Worm (Caenorhabditis elegans): ENCODE results near the gene pmp-3.

The pmp-3 gene

ce11 chrV:14696604-14697307 is 50.2 kb downstream of the pmp-3 start, which contains the start of gene unc-112:
TSS of gene unc-112 (minus strand) at chrV:14696654.
- TF ChIP-seq ceh-31 (tag; optimal IDR thresholded peaks at IDR 0.05) (peak; percentile 91), K09A11.1 (tag; optimal IDR thresholded peaks at IDR 0.05; ENCODE audit: insufficient read depth) (peak; percentile 27), sox-4 (tag; optimal IDR thresholded peaks at IDR 0.05) (no peak), mec-3 (tag; optimal IDR thresholded peaks at IDR 0.05; ENCODE audit: borderline replicate concordance) (no peak), hlh-6 (tag; optimal IDR thresholded peaks at IDR 0.05) (no peak), tbx-2 (tag; optimal IDR thresholded peaks at IDR 0.05) (peak; percentile 93), pax-1 (tag; optimal IDR thresholded peaks at IDR 0.05) (peak; percentile 22), unc-86 (tag; optimal IDR thresholded peaks at IDR 0.05) (peak; percentile 9), ceh-14 (tag; optimal IDR thresholded peaks at IDR 0.05) (peak; percentile 51), ets-4 (tag; optimal IDR thresholded peaks at IDR 0.05) (peak; percentile 53), ceh-6 (GFP tag; optimal IDR thresholded peaks at IDR 0.05) (peak; percentile 20), sdc-2 (tag; optimal IDR thresholded peaks at IDR 0.05) (peak; percentile 67), dmd-4 (tag; optimal IDR thresholded peaks at IDR 0.05; ENCODE audit: borderline replicate concordance) (peak; percentile 32), che-1 (tag; optimal IDR thresholded peaks at IDR 0.05) (peak; percentile 32), F13H6.1 (tag; optimal IDR thresholded peaks at IDR 0.05) (peak; percentile 79), gmeb-2 (tag; optimal IDR thresholded peaks at IDR 0.05) (no peak), ceh-48 (tag; optimal IDR thresholded peaks at IDR 0.05) (peak; percentile 3), pat-9 (tag; optimal IDR thresholded peaks at IDR 0.05) (peak; percentile 66), sox-2 (GFP tag; IDR thresholded peaks at IDR 0.05) (no peak), ceh-18 (tag; optimal IDR thresholded peaks at IDR 0.05) (peak; percentile 95), hlh-8 (tag; optimal IDR thresholded peaks at IDR 0.05) (peak; percentile 29), unc-55 (GFP tag; optimal IDR thresholded peaks at IDR 0.05) (peak; percentile 96), C38D4.7 (GFP tag; optimal IDR thresholded peaks at IDR 0.05) (peak; percentile 6), pqm-1 (tag; optimal IDR thresholded peaks at IDR 0.05) (no peak), lin-11 (tag; optimal IDR thresholded peaks at IDR 0.05) (no peak), ceh-34 (tag; optimal IDR thresholded peaks at IDR 0.05) (peak; percentile 93), ceh-30 (tag; optimal IDR thresholded peaks at IDR 0.05) (peak; percentile 81), ceh-19 (GFP tag; optimal IDR thresholded peaks at IDR 0.05) (peak; percentile 67), syd-9 (tag; optimal IDR thresholded peaks at IDR 0.05) (peak; percentile 80), fax-1 (tag; optimal IDR thresholded peaks at IDR 0.05) (peak; percentile 30), ceh-9 (tag; optimal IDR thresholded peaks at IDR 0.05) (no peak), hlh-30 (tag; optimal IDR thresholded peaks at IDR 0.05; ENCODE audit: insufficient read depth) (peak; percentile 61), ceh-2 (tag; optimal IDR thresholded peaks at IDR 0.05) (peak; percentile 68), ref-2 (tag; optimal IDR thresholded peaks at IDR 0.05) (peak; percentile 89), ztf-16 (tag; optimal IDR thresholded peaks at IDR 0.05) (peak; percentile 17), hlh-15 (tag; optimal IDR thresholded peaks at IDR 0.05) (no peak), unc-42 (tag; optimal IDR thresholded peaks at IDR 0.05) (peak; percentile 58), ama-1 (optimal IDR thresholded peaks at IDR 0.05) (no peak), eyg-1 (tag; optimal IDR thresholded peaks at IDR 0.05) (peak; percentile 24), ahr-1 (tag; optimal IDR thresholded peaks at IDR 0.05) (no peak), C08G9.2 (tag; optimal IDR thresholded peaks at IDR 0.05) (peak; percentile 74), fkh-6 (tag; optimal IDR thresholded peaks at IDR 0.05) (peak; percentile 58), rnt-1 (tag; optimal IDR thresholded peaks at IDR 0.05) (peak; percentile 93), pros-1 (tag; optimal IDR thresholded peaks at IDR 0.05) (peak; percentile 32), lim-6 (tag; optimal IDR thresholded peaks at IDR 0.05) (no peak), nfya-1 (tag; optimal IDR thresholded peaks at IDR 0.05) (peak; percentile 93), K02D7.2 (tag; optimal IDR thresholded peaks at IDR 0.05) (no peak)

Measured in whole organism, late embryonic.